Fruit fly (Drosophila melanogaster) whole organism, embryonic: ENCODE measurements around the gene spirit.

Experiments used
- ATbp ChIP-seq: fragments of 200-800 bp; sonication (Bioruptor generic); optimal IDR thresholded peaks from 2 replicates; lab custom pipeline; 2017; ENCODE audit warnings: missing biosample characterization, mild to moderate bottlenecking, missing genetic modification characterization, missing genetic modification reagents
- CG1024 ChIP-seq: fragments of 200-800 bp; sonication (Bioruptor generic); IDR thresholded peaks from 2 replicates; pipeline ENCODE4 v1.3.6; 2022; ENCODE audit warnings: missing biosample characterization, missing genetic modification characterization
- CG10462 ChIP-seq: fragments of 200-800 bp; sonication (Bioruptor generic); optimal IDR thresholded peaks from 2 replicates; lab custom pipeline; 2016; ENCODE audit warnings: missing biosample characterization, missing genetic modification characterization
- CG10543 ChIP-seq: fragments of 200-800 bp; sonication (Bioruptor generic); optimal IDR thresholded peaks from 3 replicates; lab custom pipeline; 2017; ENCODE audit warnings: missing biosample characterization, mild to moderate bottlenecking, missing genetic modification characterization, moderate library complexity
- CG10959 ChIP-seq: fragments of 200-800 bp; sonication (Bioruptor generic); IDR thresholded peaks from 2 replicates; pipeline ENCODE4 v1.3.6; 2022; ENCODE audit warnings: missing biosample characterization, missing genetic modification characterization
- CG11504 ChIP-seq: fragments of 200-800 bp; sonication (Bioruptor generic); optimal IDR thresholded peaks from 3 replicates; lab custom pipeline; 2019; ENCODE audit warnings: missing biosample characterization, mild to moderate bottlenecking, missing genetic modification characterization, moderate library complexity
- CG12744 ChIP-seq: fragments of 200-800 bp; sonication (Bioruptor generic); optimal IDR thresholded peaks from 2 replicates; lab custom pipeline; 2016; ENCODE audit warnings: missing biosample characterization, missing genetic modification characterization
- CG16815 ChIP-seq: fragments of 200-800 bp; sonication (Bioruptor generic); optimal IDR thresholded peaks from 3 replicates; lab custom pipeline; 2017; ENCODE audit warnings: missing biosample characterization, mild to moderate bottlenecking, missing genetic modification characterization
- CG17568 ChIP-seq: fragments of 200-800 bp; sonication (Bioruptor generic); optimal IDR thresholded peaks from 2 replicates; lab custom pipeline; 2018; ENCODE audit warnings: missing biosample characterization, mild to moderate bottlenecking, missing genetic modification characterization, moderate library complexity
- CG1832 ChIP-seq: fragments of 200-800 bp; sonication (Bioruptor generic); optimal IDR thresholded peaks from 2 replicates; lab custom pipeline; 2017; ENCODE audit warnings: missing biosample characterization, mild to moderate bottlenecking, missing genetic modification characterization, inconsistent platforms
- CG2202 ChIP-seq: fragments of 200-800 bp; sonication (Bioruptor generic); optimal IDR thresholded peaks from 2 replicates; lab custom pipeline; 2018; ENCODE audit warnings: missing biosample characterization, mild to moderate bottlenecking, missing genetic modification characterization
- CG2712 ChIP-seq: fragments of 200-800 bp; optimal IDR thresholded peaks from 3 replicates; lab custom pipeline; 2019; ENCODE audit warnings: missing biosample characterization, mild to moderate bottlenecking, missing genetic modification characterization, moderate library complexity
- CG30020 ChIP-seq: fragments of 200-800 bp; optimal IDR thresholded peaks from 2 replicates; lab custom pipeline; 2019; ENCODE audit warnings: missing biosample characterization, mild to moderate bottlenecking, missing genetic modification characterization, moderate library complexity
- CG31388 ChIP-seq: fragments of 200-800 bp; sonication (Bioruptor generic); optimal IDR thresholded peaks from 2 replicates; lab custom pipeline; 2016; ENCODE audit warnings: missing biosample characterization, missing genetic modification characterization
- CG3995 ChIP-seq: fragments of 200-800 bp; sonication (Bioruptor generic); optimal IDR thresholded peaks from 3 replicates; lab custom pipeline; 2016; ENCODE audit warnings: missing biosample characterization, missing genetic modification characterization
- CG4707 ChIP-seq: fragments of 200-800 bp; sonication (Bioruptor generic); optimal IDR thresholded peaks from 2 replicates; lab custom pipeline; 2018; ENCODE audit warnings: missing biosample characterization, mild to moderate bottlenecking, missing genetic modification characterization, moderate library complexity
- CG6254 ChIP-seq: fragments of 200-800 bp; sonication (Bioruptor generic); optimal IDR thresholded peaks from 3 replicates; lab custom pipeline; 2017; ENCODE audit warnings: mild to moderate bottlenecking, missing biosample characterization, missing genetic modification reagents, missing genetic modification characterization
- CG7745 ChIP-seq: fragments of 200-800 bp; sonication (Bioruptor generic); optimal IDR thresholded peaks from 2 replicates; lab custom pipeline; 2018; ENCODE audit warnings: missing biosample characterization, mild to moderate bottlenecking, missing genetic modification characterization, moderate library complexity
- CG8290 ChIP-seq, 3 experiments: fragments of 200-800 bp; sonication (Bioruptor generic); optimal IDR thresholded peaks; 2 replicates each; lab custom pipeline; 2016 to 2019; ENCODE audit warnings: missing biosample characterization in 3 of 3, missing genetic modification characterization in 3 of 3, mild to moderate bottlenecking in 2 of 3, moderate library complexity in 1 of 3
- E2f1 ChIP-seq: fragments of 200-800 bp; sonication (Bioruptor generic); IDR thresholded peaks from 2 replicates; pipeline ENCODE4 v1.3.6; 2022; ENCODE audit warnings: missing biosample characterization, missing genetic modification characterization
- Fer1 ChIP-seq: fragments of 200-800 bp; sonication (Bioruptor generic); optimal IDR thresholded peaks from 2 replicates; lab custom pipeline; 2017; ENCODE audit warnings: missing biosample characterization, mild to moderate bottlenecking, missing genetic modification characterization
- Fer3 ChIP-seq: fragments of 200-800 bp; sonication (Bioruptor generic); optimal IDR thresholded peaks from 2 replicates; lab custom pipeline; 2018; ENCODE audit warnings: missing biosample characterization, mild to moderate bottlenecking, missing genetic modification characterization, moderate library complexity
- HLHmδ ChIP-seq: fragments of 200-800 bp; sonication (Bioruptor generic); optimal IDR thresholded peaks from 2 replicates; lab custom pipeline; 2018; ENCODE audit warnings: missing biosample characterization, mild to moderate bottlenecking, missing genetic modification characterization, moderate library complexity
- HmgD ChIP-seq: fragments of 200-800 bp; sonication (Bioruptor generic); optimal IDR thresholded peaks from 3 replicates; lab custom pipeline; 2016; ENCODE audit warnings: missing biosample characterization, missing genetic modification characterization
- Hsf ChIP-seq: fragments of 200-800 bp; sonication (Bioruptor generic); optimal IDR thresholded peaks from 3 replicates; lab custom pipeline; 2016; ENCODE audit warnings: missing biosample characterization, missing genetic modification characterization
- MBD-R2 ChIP-seq: fragments of 200-800 bp; sonication (Bioruptor generic); IDR thresholded peaks from 2 replicates; pipeline ENCODE4 v1.3.6; 2022; ENCODE audit warnings: missing biosample characterization, missing genetic modification characterization
- MESR4 ChIP-seq: fragments of 200-800 bp; sonication (Bioruptor generic); optimal IDR thresholded peaks from 2 replicates; lab custom pipeline; 2018; ENCODE audit warnings: missing biosample characterization, mild to moderate bottlenecking, missing genetic modification characterization, moderate library complexity
- NfI ChIP-seq: fragments of 200-800 bp; sonication (Bioruptor generic); optimal IDR thresholded peaks from 3 replicates; lab custom pipeline; 2018; ENCODE audit warnings: missing biosample characterization, mild to moderate bottlenecking, missing genetic modification characterization, moderate library complexity
- chm ChIP-seq: fragments of 200-800 bp; sonication (Bioruptor generic); IDR thresholded peaks from 2 replicates; pipeline ENCODE4 v1.3.6; 2022; ENCODE audit warnings: missing biosample characterization, missing genetic modification characterization
- dm ChIP-seq: fragments of 200-800 bp; sonication (Bioruptor generic); optimal IDR thresholded peaks from 3 replicates; lab custom pipeline; 2016; ENCODE audit warnings: missing biosample characterization, missing genetic modification characterization
- ems ChIP-seq: fragments of 200-800 bp; sonication (Bioruptor generic); optimal IDR thresholded peaks from 3 replicates; lab custom pipeline; 2016; ENCODE audit warnings: missing biosample characterization, missing genetic modification characterization
- exex ChIP-seq: fragments of 200-800 bp; sonication (Bioruptor generic); optimal IDR thresholded peaks from 4 replicates; lab custom pipeline; 2018; ENCODE audit warnings: missing biosample characterization, mild to moderate bottlenecking, missing genetic modification characterization, moderate library complexity
- fd3F ChIP-seq: fragments of 200-800 bp; sonication (Bioruptor generic); optimal IDR thresholded peaks from 2 replicates; lab custom pipeline; 2018; ENCODE audit warnings: missing biosample characterization, mild to moderate bottlenecking, missing genetic modification characterization, moderate library complexity
- fru ChIP-seq: fragments of >200 bp; optimal IDR thresholded peaks from 2 replicates; lab custom pipeline; 2017
- grn ChIP-seq: fragments of 200-800 bp; sonication (Bioruptor generic); optimal IDR thresholded peaks from 3 replicates; lab custom pipeline; 2017; ENCODE audit warnings: missing biosample characterization, missing genetic modification characterization
- gsb ChIP-seq: fragments of 200-800 bp; sonication (Bioruptor generic); IDR thresholded peaks from 2 replicates; pipeline ENCODE4 v1.3.6; 2022; ENCODE audit warnings: missing biosample characterization, missing genetic modification characterization
- gsb-n ChIP-seq: fragments of 200-800 bp; sonication (Bioruptor generic); optimal IDR thresholded peaks from 3 replicates; lab custom pipeline; 2018; ENCODE audit warnings: missing biosample characterization, mild to moderate bottlenecking, missing genetic modification characterization
- ham ChIP-seq: fragments of 200-800 bp; sonication (Bioruptor generic); IDR thresholded peaks from 2 replicates; pipeline ENCODE4 v1.3.6; 2022; ENCODE audit warnings: missing biosample characterization, missing genetic modification characterization
- hbn ChIP-seq: fragments of 200-800 bp; sonication (Bioruptor generic); IDR thresholded peaks from 2 replicates; pipeline ENCODE4 v1.3.6; 2022; ENCODE audit warnings: missing biosample characterization, missing genetic modification characterization; ENCODE audit not compliant: partially characterized antibody
- mld ChIP-seq: fragments of 200-800 bp; sonication (Bioruptor generic); IDR thresholded peaks from 3 replicates; pipeline ENCODE4 v1.3.6; 2022; ENCODE audit warnings: missing biosample characterization, missing genetic modification characterization; ENCODE audit not compliant: partially characterized antibody
- nerfin-1 ChIP-seq: fragments of 200-800 bp; sonication (Bioruptor generic); optimal IDR thresholded peaks from 3 replicates; lab custom pipeline; 2019; ENCODE audit warnings: missing biosample characterization, mild to moderate bottlenecking, missing genetic modification characterization, moderate library complexity
- pros ChIP-seq: fragments of 200-800 bp; sonication (Bioruptor generic); optimal IDR thresholded peaks from 3 replicates; lab custom pipeline; 2019; ENCODE audit warnings: missing biosample characterization, mild to moderate bottlenecking, missing genetic modification characterization, moderate library complexity
- ranshi ChIP-seq: fragments of 200-800 bp; sonication (Bioruptor generic); IDR thresholded peaks from 2 replicates; pipeline ENCODE4 v1.3.6; 2022; ENCODE audit warnings: missing biosample characterization, missing genetic modification characterization
- row ChIP-seq: fragments of 200-800 bp; sonication (Bioruptor generic); IDR thresholded peaks from 3 replicates; pipeline ENCODE4 v1.3.6; 2022; ENCODE audit warnings: missing biosample characterization, missing genetic modification characterization
- salm ChIP-seq: fragments of 200-800 bp; sonication (Bioruptor generic); optimal IDR thresholded peaks from 2 replicates; lab custom pipeline; 2018; ENCODE audit warnings: missing biosample characterization, mild to moderate bottlenecking, missing genetic modification characterization
- sd ChIP-seq: fragments of 200-800 bp; sonication (Bioruptor generic); optimal IDR thresholded peaks from 3 replicates; lab custom pipeline; 2018; ENCODE audit warnings: missing biosample characterization, mild to moderate bottlenecking, missing genetic modification characterization, moderate library complexity
- sr ChIP-seq: fragments of 200-800 bp; sonication (Bioruptor generic); IDR thresholded peaks from 3 replicates; pipeline ENCODE4 v1.3.6; 2022; ENCODE audit warnings: missing biosample characterization, missing genetic modification characterization
- tx ChIP-seq: fragments of 200-800 bp; sonication (Bioruptor generic); optimal IDR thresholded peaks from 2 replicates; lab custom pipeline; 2016; ENCODE audit warnings: missing biosample characterization, missing genetic modification characterization
- unc-4 ChIP-seq: fragments of 200-800 bp; sonication (Bioruptor generic); IDR thresholded peaks from 2 replicates; pipeline ENCODE4 v1.3.6; 2022; ENCODE audit warnings: missing biosample characterization, missing genetic modification characterization; ENCODE audit not compliant: partially characterized antibody
- wek ChIP-seq: fragments of 200-800 bp; sonication (Bioruptor generic); optimal IDR thresholded peaks from 3 replicates; lab custom pipeline; 2018; ENCODE audit warnings: missing biosample characterization, mild to moderate bottlenecking, missing genetic modification characterization, moderate library complexity
- yki ChIP-seq: fragments of >200 bp; optimal IDR thresholded peaks from 3 replicates; lab custom pipeline; 2018

spirit gene

DNA sequence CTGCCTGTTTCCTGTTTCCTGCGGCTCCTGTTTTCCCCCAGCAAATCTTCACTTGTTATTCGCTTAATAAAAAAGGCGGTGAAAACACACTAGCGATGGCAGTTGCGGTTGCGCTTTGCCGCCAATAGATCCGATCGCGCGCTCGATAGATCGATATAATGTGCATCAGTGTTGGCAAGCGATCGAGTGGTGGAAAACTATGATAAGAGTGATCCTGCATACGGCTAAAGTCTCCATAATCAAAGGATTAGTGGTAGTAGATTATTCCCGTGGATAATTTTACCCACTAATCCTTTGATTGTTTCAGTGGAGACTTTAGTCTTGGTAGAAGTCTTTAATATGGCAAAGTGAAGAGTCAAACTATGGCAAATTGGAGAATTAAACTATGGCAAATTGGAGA lies 32.8 kb upstream of the spirit start, which contains the start of gene Caf1-180 (continued):
- TF ChIP-seq sr (GFP tag; lab: Robert Waterston, UW): no peak
- TF ChIP-seq CG12744: no peak
- no peak for TF ChIP-seq salm (tag; lab: Kevin White, UChicago)
- TF ChIP-seq CG10959 (GFP tag; lab: Robert Waterston, UW): no peak
- peak; percentile 36 for TF ChIP-seq CG8290 (GFP tag; optimal IDR thresholded peaks at IDR 0.05; lab: Kevin White, UChicago)
- TF ChIP-seq CG8290 (tag; optimal IDR thresholded peaks at IDR 0.05; lab: Kevin White, UChicago): peak in 1 of 2 experiments; percentile 8
- peak; percentile 50 for TF ChIP-seq CG3995
- no peak for TF ChIP-seq HLHmδ (GFP tag; lab: Kevin White, UChicago)
- no peak for TF ChIP-seq Fer1
- TF ChIP-seq ATbp (GFP tag; lab: Kevin White, UChicago): no peak
- no peak for TF ChIP-seq yki (lab: Kevin White, UChicago)
- TF ChIP-seq nerfin-1 (tag; lab: Kevin White, UChicago): no peak
- TF ChIP-seq grn (GFP tag; lab: Kevin White, UChicago): peak; percentile 12
- TF ChIP-seq wek (GFP tag; lab: Kevin White, UChicago): no peak
- peak; percentile 57 for TF ChIP-seq hbn
- TF ChIP-seq HmgD (GFP tag; lab: Kevin White, UChicago): peak; percentile 56
- TF ChIP-seq chm (GFP tag; lab: Robert Waterston, UW): no peak
- no peak for TF ChIP-seq CG7745 (tag; lab: Kevin White, UChicago)
- peak; percentile 15 for TF ChIP-seq NfI (GFP tag; lab: Kevin White, UChicago)
- TF ChIP-seq CG10543 (GFP tag; lab: Kevin White, UChicago): no peak
- peak; percentile 75 for TF ChIP-seq unc-4 (GFP tag; lab: Robert Waterston, UW)
- TF ChIP-seq ems (GFP tag; lab: Kevin White, UChicago): no peak
- TF ChIP-seq CG2202: no peak
- TF ChIP-seq CG6254: no peak
- peak; percentile 99 for TF ChIP-seq E2f1 (GFP tag; lab: Robert Waterston, UW)
- no peak for TF ChIP-seq tx (GFP tag; lab: Kevin White, UChicago)
- no peak for TF ChIP-seq ranshi
- TF ChIP-seq Fer3 (tag; lab: Kevin White, UChicago): no peak
- no peak for TF ChIP-seq CG31388 (GFP tag; lab: Kevin White, UChicago)
- no peak for TF ChIP-seq CG17568 (GFP tag; lab: Kevin White, UChicago)
- no peak for TF ChIP-seq dm
- no peak for TF ChIP-seq CG10462
- TF ChIP-seq pros (GFP tag; lab: Kevin White, UChicago): peak; percentile 92
- no peak for TF ChIP-seq CG11504 (tag; lab: Kevin White, UChicago)
- TF ChIP-seq sd (tag; lab: Kevin White, UChicago): no peak
- no peak for TF ChIP-seq fru (lab: Kevin White, UChicago)
- no peak for TF ChIP-seq CG4707 (GFP tag; lab: Kevin White, UChicago)
- TF ChIP-seq ham (GFP tag; lab: Robert Waterston, UW): no peak
- TF ChIP-seq MESR4 (GFP tag; lab: Kevin White, UChicago): peak; percentile 26
- no peak for TF ChIP-seq fd3F (GFP tag; lab: Kevin White, UChicago)
- TF ChIP-seq gsb-n (tag; lab: Kevin White, UChicago): no peak
- TF ChIP-seq MBD-R2 (GFP tag; lab: Robert Waterston, UW): peak; percentile 92
- no peak for TF ChIP-seq exex (tag; lab: Kevin White, UChicago)
- peak; percentile 36; the same call in 2 of the 3 replicates for TF ChIP-seq row (GFP tag; lab: Robert Waterston, UW)
- TF ChIP-seq CG30020 (tag; lab: Kevin White, UChicago): peak; percentile 2
- no peak for TF ChIP-seq CG1024 (GFP tag; lab: Robert Waterston, UW)
- TF ChIP-seq CG16815 (GFP tag; lab: Kevin White, UChicago): no peak
- peak; percentile 47 for TF ChIP-seq CG2712
- no peak for TF ChIP-seq gsb
- no peak for TF ChIP-seq Hsf
- no peak for TF ChIP-seq CG1832 (GFP tag; lab: Kevin White, UChicago)
- peak; percentile 72; the same call in 2 of the 3 replicates for TF ChIP-seq mld (GFP tag; lab: Robert Waterston, UW)
